Worm (Caenorhabditis elegans): Measurements from ENCODE around the gene yap-1.

DNA sequence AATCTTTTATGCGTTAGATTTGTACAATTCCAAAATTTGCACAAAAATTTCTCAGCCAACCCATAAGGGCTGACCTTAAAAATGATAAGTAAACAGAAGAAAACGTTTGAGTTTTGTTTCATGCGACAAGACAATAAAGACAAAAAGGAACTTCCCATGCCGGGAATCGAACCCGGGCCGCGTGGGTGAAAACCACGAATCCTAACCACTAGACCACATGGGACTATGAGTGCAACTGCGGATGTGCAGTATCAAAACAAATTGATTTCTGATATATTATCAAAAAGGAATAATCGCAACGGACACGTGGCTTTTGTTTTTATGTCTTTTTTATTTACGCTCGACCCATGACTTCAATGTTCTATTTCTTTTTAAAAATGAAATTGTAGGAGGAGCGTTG lies 24.9 kb upstream of the yap-1 start:
- TF ChIP-seq ama-1 (optimal IDR thresholded peaks at IDR 0.05) (no peak), unc-39 (tag; optimal IDR thresholded peaks at IDR 0.05) (no peak), lin-38 (GFP tag; IDR thresholded peaks at IDR 0.05) (no peak; the same call in 1 of the 2 replicates), tra-1 (GFP tag; IDR thresholded peaks at IDR 0.05) (0 out of 2 replicates have a peak, but pooled peaks have one; percentile 44)
